Fruit fly (Drosophila melanogaster): ENCODE measurements around the gene Task6.

Gene Task6

DNA sequence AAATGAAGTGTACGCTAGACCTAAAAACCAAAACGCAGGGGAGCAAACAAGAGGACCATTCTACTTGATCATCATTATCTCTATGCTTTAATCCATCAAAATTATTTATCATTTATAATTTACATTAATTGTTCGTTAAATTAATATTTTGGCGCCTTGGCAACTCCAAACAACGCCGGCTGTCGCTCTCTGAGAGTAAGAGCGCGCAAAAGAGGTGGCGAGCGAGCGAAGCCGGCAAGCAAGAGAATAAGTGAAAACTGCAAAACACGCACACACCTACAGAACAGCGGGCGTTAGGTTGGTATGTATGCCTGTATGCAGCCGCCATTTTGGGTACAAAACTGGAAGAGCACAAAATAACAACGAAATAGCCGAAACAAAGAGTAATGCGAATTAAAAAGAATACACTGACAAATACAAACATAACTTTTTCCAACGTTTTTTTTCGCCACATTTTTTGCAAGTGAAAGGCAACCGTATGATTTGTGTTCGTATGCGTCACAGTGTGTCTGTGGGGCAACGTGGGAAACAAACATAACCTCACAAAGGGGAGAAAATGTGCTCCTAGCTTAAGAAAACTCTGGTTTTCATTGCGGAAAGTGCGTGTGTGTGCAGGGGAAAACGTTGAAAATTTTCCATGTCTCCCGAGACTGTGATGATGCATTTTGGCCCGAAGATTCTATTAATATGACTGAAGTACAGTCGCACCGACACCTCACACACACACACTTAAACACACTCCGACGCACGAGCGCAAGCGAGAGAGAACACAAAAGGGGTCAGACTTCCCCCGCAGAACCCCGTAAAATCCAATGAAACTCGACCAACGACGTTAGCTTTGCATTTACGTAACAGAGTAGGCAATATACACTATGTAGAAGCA lies 29.3 kb downstream of the Task6 start (continued):
- peak; percentile 92 for TF ChIP-seq CG9437 (GFP tag; optimal IDR thresholded peaks at IDR 0.05)
- peak; percentile 88; the same call in 2 of the 4 replicates for TF ChIP-seq chinmo (GFP tag; IDR thresholded peaks at IDR 0.05; ENCODE audit: partially characterized antibody)
- no peak for TF ChIP-seq NK7.1 (GFP tag; optimal IDR thresholded peaks at IDR 0.05)
- TF ChIP-seq tup (GFP tag; optimal IDR thresholded peaks at IDR 0.05) = peak; percentile 18
- TF ChIP-seq CG13424 (tag; optimal IDR thresholded peaks at IDR 0.05) = peak; percentile 59
- peak; percentile 68; the same call in 1 of the 3 replicates for TF ChIP-seq row (GFP tag; IDR thresholded peaks at IDR 0.05)
- TF ChIP-seq CG17568 (GFP tag; optimal IDR thresholded peaks at IDR 0.05) = peak; percentile 63
- TF ChIP-seq CG15601 (tag; optimal IDR thresholded peaks at IDR 0.05) = peak; percentile 29
- peak; percentile 77 for TF ChIP-seq PHDP (tag; optimal IDR thresholded peaks at IDR 0.05)
- TF ChIP-seq rib (GFP tag; IDR thresholded peaks at IDR 0.05) = 0 out of 2 replicates have a peak, but pooled peaks have one; percentile 12
- TF ChIP-seq gem (tag; optimal IDR thresholded peaks at IDR 0.05) = peak; percentile 62
- peak; percentile 43 for TF ChIP-seq scrt (GFP tag; optimal IDR thresholded peaks at IDR 0.05)
- peak; percentile 63 for TF ChIP-seq CG17359 (tag; optimal IDR thresholded peaks at IDR 0.05)
- TF ChIP-seq CG10267 (tag; optimal IDR thresholded peaks at IDR 0.05) = peak; percentile 33
- no peak for TF ChIP-seq CG32772 (GFP tag; IDR thresholded peaks at IDR 0.05)
- peak; percentile 76 for TF ChIP-seq Med (GFP tag)
- peak; percentile 59; the same call in 1 of the 2 replicates for TF ChIP-seq Xrp1 (GFP tag; IDR thresholded peaks at IDR 0.05)
- TF ChIP-seq CG10979 (tag; optimal IDR thresholded peaks at IDR 0.05) = peak; percentile 25
- peak; percentile 43; the same call in 1 of the 4 replicates for TF ChIP-seq Dll (GFP tag; IDR thresholded peaks at IDR 0.05; ENCODE audit: partially characterized antibody)
- peak; percentile 44 for TF ChIP-seq onecut (GFP tag; IDR thresholded peaks at IDR 0.05)
- no peak for TF ChIP-seq CG1024 (GFP tag; IDR thresholded peaks at IDR 0.05)
- TF ChIP-seq CG14050 (GFP tag; IDR thresholded peaks at IDR 0.05) = peak; percentile 49; the same call in 1 of the 3 replicates
- 0 out of 2 replicates have a peak, but pooled peaks have one; percentile 5 for TF ChIP-seq sim (GFP tag; IDR thresholded peaks at IDR 0.05)
- TF ChIP-seq sob (GFP tag; IDR thresholded peaks at IDR 0.05) = 0 out of 2 replicates have a peak, but pooled peaks have one; percentile 6
- peak; percentile 10 for TF ChIP-seq D19B (GFP tag; optimal IDR thresholded peaks at IDR 0.05)
- peak; percentile 43 for TF ChIP-seq yki (optimal IDR thresholded peaks at IDR 0.05)
- TF ChIP-seq CG10543 (GFP tag; optimal IDR thresholded peaks at IDR 0.05) = peak; percentile 19
- TF ChIP-seq ac (GFP tag; optimal IDR thresholded peaks at IDR 0.05) = no peak
- TF ChIP-seq CG17912 (GFP tag; optimal IDR thresholded peaks at IDR 0.05) = no peak
- no peak for TF ChIP-seq al (GFP tag; IDR thresholded peaks at IDR 0.05)
- no peak; the same call in 2 of the 3 replicates for TF ChIP-seq dysf (GFP tag; IDR thresholded peaks at IDR 0.05)
- no peak for TF ChIP-seq CG14441 (GFP tag; IDR thresholded peaks at IDR 0.05)
- peak; percentile 14 for TF ChIP-seq sqz (GFP tag; optimal IDR thresholded peaks at IDR 0.05)
- peak; percentile 98 for TF ChIP-seq dm (GFP tag; optimal IDR thresholded peaks at IDR 0.05)
- no peak for TF ChIP-seq CG11247 (GFP tag; IDR thresholded peaks at IDR 0.05)
- TF ChIP-seq CG4328 (GFP tag; optimal IDR thresholded peaks at IDR 0.05) = peak; percentile 24
- TF ChIP-seq CG17385 (GFP tag; optimal IDR thresholded peaks at IDR 0.05) = peak; percentile 32
- TF ChIP-seq pan (optimal IDR thresholded peaks at IDR 0.05) = no peak
- peak in 1 of 2 experiments; percentile 55 for TF ChIP-seq pan (GFP tag; optimal IDR thresholded peaks at IDR 0.05 in 1 of 2, IDR thresholded peaks at IDR 0.05 in 1 of 2)
- TF ChIP-seq caup (GFP tag; optimal IDR thresholded peaks at IDR 0.05; ENCODE audit: severe bottlenecking) = peak; percentile 4
- peak; percentile 43 for TF ChIP-seq CG10147 (GFP tag; optimal IDR thresholded peaks at IDR 0.05)
- TF ChIP-seq Atf6 (GFP tag; IDR thresholded peaks at IDR 0.05) = peak; percentile 59; the same call in 1 of the 2 replicates
- TF ChIP-seq nom (GFP tag; optimal IDR thresholded peaks at IDR 0.05) = peak; percentile 61
- peak; percentile 50 for TF ChIP-seq CG17829 (tag; optimal IDR thresholded peaks at IDR 0.05)
- peak; percentile 27 for TF ChIP-seq Asciz (GFP tag; optimal IDR thresholded peaks at IDR 0.05)
- TF ChIP-seq Dek (tag; optimal IDR thresholded peaks at IDR 0.05) = peak; percentile 19
- TF ChIP-seq CG2129 (GFP tag; IDR thresholded peaks at IDR 0.05; ENCODE audit: partially characterized antibody) = no peak
